Worm (Caenorhabditis elegans) whole organism, L3 larva: ENCODE data around the gene cpg-20.
A peak's percentile ranks its signal among the peaks of the same experiment; 100 is the strongest.

Experiments used
- R02D3.7 ChIP-seq: fragments of 150-350 bp; optimal IDR thresholded peaks from 2 replicates; lab custom pipeline; 2014; ENCODE audit warnings: missing biosample characterization, missing genetic modification characterization
- ZK546.5 ChIP-seq: sonication (generic microtip); optimal IDR thresholded peaks from 2 replicates; lab custom pipeline; 2017; ENCODE audit warnings: missing biosample characterization, missing genetic modification characterization
- aly-2 ChIP-seq: fragments of 150-350 bp; optimal IDR thresholded peaks from 2 replicates; lab custom pipeline; 2014; ENCODE audit warnings: missing biosample characterization, missing genetic modification characterization
- ama-1 ChIP-seq: fragments of 150-350 bp; optimal IDR thresholded peaks from 2 replicates; lab custom pipeline; 2018
- ceh-28 ChIP-seq: fragments of 150-350 bp; optimal IDR thresholded peaks from 2 replicates; lab custom pipeline; 2014; ENCODE audit warnings: missing biosample characterization, missing genetic modification reagents, missing genetic modification characterization
- ceh-82 ChIP-seq: fragments of 150-350 bp; optimal IDR thresholded peaks from 2 replicates; lab custom pipeline; 2014; ENCODE audit warnings: missing biosample characterization, missing genetic modification characterization
- daf-12 ChIP-seq: fragments of 150-350 bp; optimal IDR thresholded peaks from 2 replicates; lab custom pipeline; 2014; ENCODE audit warnings: missing biosample characterization, missing genetic modification reagents, missing genetic modification characterization
- egl-27 ChIP-seq: sonication (generic microtip); optimal IDR thresholded peaks from 4 replicates; lab custom pipeline; 2017; ENCODE audit warnings: missing biosample characterization, missing genetic modification reagents, missing genetic modification characterization
- egl-5 ChIP-seq: fragments of 150-350 bp; optimal IDR thresholded peaks from 2 replicates; lab custom pipeline; 2017; ENCODE audit warnings: missing biosample characterization, missing genetic modification reagents, missing genetic modification characterization, inconsistent platforms
- elt-1 ChIP-seq: fragments of 150-350 bp; optimal IDR thresholded peaks from 2 replicates; lab custom pipeline; 2014; ENCODE audit warnings: missing biosample characterization, missing genetic modification characterization
- elt-2 ChIP-seq: sonication (generic microtip); optimal IDR thresholded peaks from 2 replicates; lab custom pipeline; 2016; ENCODE audit warnings: missing genetic modification reagents, mild to moderate bottlenecking, missing genetic modification characterization, missing compliant biosample characterization
- elt-3 ChIP-seq, 3 experiments: fragments of 150-350 bp in 1 of 3; sonication (generic microtip) in 2 of 3; optimal IDR thresholded peaks; 2 replicates in 2 of 3; 4 replicates in 1 of 3; lab custom pipeline; 2014 to 2017; ENCODE audit warnings: missing biosample characterization in 3 of 3, missing genetic modification characterization in 3 of 3
- eor-1 ChIP-seq, 2 experiments: fragments of 150-350 bp; optimal IDR thresholded peaks; 2 replicates each; lab custom pipeline; 2014 to 2018; ENCODE audit warnings: missing biosample characterization in 2 of 2, missing genetic modification characterization in 2 of 2
- fkh-10 ChIP-seq: sonication (generic microtip); optimal IDR thresholded peaks from 2 replicates; lab custom pipeline; 2017; ENCODE audit warnings: missing biosample characterization, missing genetic modification reagents, missing genetic modification characterization
- fkh-2 ChIP-seq: fragments of 150-350 bp; optimal IDR thresholded peaks from 2 replicates; lab custom pipeline; 2014; ENCODE audit warnings: missing biosample characterization, missing genetic modification reagents, missing genetic modification characterization
- fos-1 ChIP-seq: fragments of 150-350 bp; optimal IDR thresholded peaks from 2 replicates; lab custom pipeline; 2014; ENCODE audit warnings: missing biosample characterization, missing genetic modification characterization
- hmg-11 ChIP-seq: sonication (generic microtip); optimal IDR thresholded peaks from 2 replicates; lab custom pipeline; 2016; ENCODE audit warnings: missing genetic modification characterization, missing compliant biosample characterization
- lin-15B ChIP-seq: fragments of 150-350 bp; optimal IDR thresholded peaks from 2 replicates; lab custom pipeline; 2014; ENCODE audit warnings: missing biosample characterization, missing genetic modification characterization
- lin-39 ChIP-seq: fragments of 150-350 bp; optimal IDR thresholded peaks from 2 replicates; lab custom pipeline; 2018; ENCODE audit warnings: missing biosample characterization, missing genetic modification reagents, missing genetic modification characterization
- lsy-12 ChIP-seq: sonication (generic microtip); optimal IDR thresholded peaks from 2 replicates; lab custom pipeline; 2016; ENCODE audit warnings: mild to moderate bottlenecking, missing genetic modification characterization, missing compliant biosample characterization
- mdl-1 ChIP-seq: fragments of 150-350 bp; optimal IDR thresholded peaks from 2 replicates; lab custom pipeline; 2014; ENCODE audit warnings: missing biosample characterization, missing genetic modification characterization
- mml-1 ChIP-seq: fragments of 150-350 bp; sonication (generic microtip); optimal IDR thresholded peaks from 3 replicates; lab custom pipeline; 2014; ENCODE audit warnings: missing biosample characterization, missing genetic modification characterization
- nhr-11 ChIP-seq: fragments of 150-350 bp; optimal IDR thresholded peaks from 2 replicates; lab custom pipeline; 2014; ENCODE audit warnings: missing biosample characterization, missing genetic modification characterization
- nhr-12 ChIP-seq: fragments of 150-350 bp; optimal IDR thresholded peaks from 2 replicates; lab custom pipeline; 2014; ENCODE audit warnings: missing biosample characterization, missing genetic modification characterization
- nhr-23 ChIP-seq: fragments of 150-350 bp; optimal IDR thresholded peaks from 2 replicates; lab custom pipeline; 2014; ENCODE audit warnings: missing biosample characterization, missing genetic modification reagents, missing genetic modification characterization
- nhr-237 ChIP-seq: fragments of 150-350 bp; optimal IDR thresholded peaks from 2 replicates; lab custom pipeline; 2014; ENCODE audit warnings: missing biosample characterization, missing genetic modification characterization
- nhr-25 ChIP-seq: sonication (generic microtip); optimal IDR thresholded peaks from 2 replicates; lab custom pipeline; 2017; ENCODE audit warnings: missing biosample characterization, missing genetic modification characterization
- nhr-28 ChIP-seq: fragments of 150-350 bp; optimal IDR thresholded peaks from 2 replicates; lab custom pipeline; 2014; ENCODE audit warnings: missing biosample characterization, missing genetic modification characterization
- nhr-43 ChIP-seq: sonication (generic microtip); optimal IDR thresholded peaks from 2 replicates; lab custom pipeline; 2016; ENCODE audit warnings: mild to moderate bottlenecking, missing genetic modification characterization, missing compliant biosample characterization; ENCODE audit not compliant: poor library complexity, severe bottlenecking
- pha-4 ChIP-seq: fragments of 150-350 bp; optimal IDR thresholded peaks from 2 replicates; lab custom pipeline; 2014; ENCODE audit warnings: missing biosample characterization, missing genetic modification reagents, missing genetic modification characterization
- sea-2 ChIP-seq: fragments of 150-350 bp; sonication (generic microtip); optimal IDR thresholded peaks from 4 replicates; lab custom pipeline; 2014; ENCODE audit warnings: missing biosample characterization, missing genetic modification reagents, missing genetic modification characterization
- skn-1 ChIP-seq: fragments of 150-350 bp; optimal IDR thresholded peaks from 2 replicates; lab custom pipeline; 2014; ENCODE audit warnings: missing biosample characterization, missing genetic modification characterization
- snpc-4 ChIP-seq: fragments of 150-350 bp; optimal IDR thresholded peaks from 2 replicates; lab custom pipeline; 2014; ENCODE audit warnings: missing biosample characterization, missing genetic modification characterization
- tbx-2 ChIP-seq: sonication (generic microtip); optimal IDR thresholded peaks from 2 replicates; lab custom pipeline; 2016; ENCODE audit warnings: mild to moderate bottlenecking, missing genetic modification characterization, missing compliant biosample characterization
- unc-39 ChIP-seq: sonication (generic microtip); optimal IDR thresholded peaks from 4 replicates; lab custom pipeline; 2017; ENCODE audit warnings: missing biosample characterization, missing genetic modification characterization
- unc-62 ChIP-seq: fragments of 150-350 bp; sonication (generic microtip); optimal IDR thresholded peaks from 4 replicates; lab custom pipeline; 2014; ENCODE audit warnings: missing biosample characterization, missing genetic modification reagents, missing genetic modification characterization
- ztf-11 ChIP-seq: fragments of 150-350 bp; optimal IDR thresholded peaks from 2 replicates; lab custom pipeline; 2014; ENCODE audit warnings: missing biosample characterization, missing genetic modification characterization
- ztf-4 ChIP-seq: fragments of 150-350 bp; optimal IDR thresholded peaks from 2 replicates; lab custom pipeline; 2014; ENCODE audit warnings: missing biosample characterization, missing genetic modification characterization

cpg-20 gene

DNA sequence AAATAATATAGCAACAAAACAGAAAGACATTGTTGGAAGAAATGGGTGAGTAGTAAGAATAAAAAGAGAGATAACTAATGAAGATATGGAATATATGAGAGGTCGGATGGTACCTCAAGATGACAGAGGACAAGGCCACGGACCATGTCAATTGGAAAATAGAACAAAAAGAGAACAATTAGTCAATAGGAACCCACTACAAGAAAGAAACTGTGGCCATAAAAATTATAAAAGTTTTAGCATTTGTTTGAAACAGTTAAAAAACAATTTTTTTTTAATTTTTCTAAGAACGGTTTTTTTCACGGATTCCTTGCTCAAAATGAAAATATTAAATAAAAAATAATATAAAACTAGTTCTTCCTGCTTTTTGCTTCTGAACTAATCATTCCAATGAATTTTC, at the start of gene cpg-20:
Gene cpg-20 (minus strand): TSS at position 101 of the 400 bp plus-strand sequence.
- no peak for TF ChIP-seq lsy-12
- TF ChIP-seq ama-1 (lab: Kevin White, UChicago), result no peak
- no peak for TF ChIP-seq nhr-23 (tag; lab: Kevin White, UChicago)
- no peak for TF ChIP-seq skn-1
- no peak for TF ChIP-seq nhr-12 (tag; lab: Kevin White, UChicago)
- TF ChIP-seq sea-2 (GFP tag; lab: Kevin White, UChicago), result no peak
- TF ChIP-seq ztf-11 (tag; lab: Kevin White, UChicago), result no peak
- TF ChIP-seq ZK546.5, result no peak
- no peak for TF ChIP-seq nhr-25 (tag; lab: Kevin White, UChicago)
- TF ChIP-seq, all 47 proteins: peak for 0

DNA sequence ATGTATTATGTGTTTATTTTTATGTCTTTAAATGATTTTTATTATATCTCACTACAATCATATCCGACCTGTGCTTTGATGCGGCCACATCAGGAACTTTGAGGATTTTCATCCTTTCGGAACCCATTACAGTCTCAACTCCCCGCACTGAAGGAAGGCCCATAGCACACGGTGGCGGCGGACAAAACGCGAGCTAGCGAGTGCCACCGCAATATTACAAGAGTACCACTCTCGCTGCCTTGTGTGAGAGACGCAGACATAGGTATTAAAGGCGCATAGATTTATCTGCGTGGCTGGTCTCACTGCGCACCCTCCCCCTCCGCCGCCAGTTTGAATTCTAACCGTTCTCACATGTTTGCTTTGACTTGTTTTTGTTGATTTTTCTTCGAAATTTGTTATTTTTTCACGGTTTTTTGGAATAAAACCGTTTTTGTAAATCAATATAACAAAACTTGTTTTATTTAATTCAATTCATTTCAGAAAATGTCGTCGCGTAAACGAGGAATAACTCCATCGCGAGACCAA, 41.8 kb upstream of the cpg-20 start, which contains the start of gene zen-4:
Gene zen-4 (plus strand): TSS at position 475 of the 525 bp plus-strand sequence.
- TF ChIP-seq pha-4 (tag; lab: Kevin White, UChicago) (peak; percentile 71), snpc-4 (tag; lab: Kevin White, UChicago) (peak; percentile 95), ceh-82 (no peak), lin-15B (tag; lab: Kevin White, UChicago) (peak; percentile 22), lin-39 (tag; lab: Kevin White, UChicago) (peak; percentile 19), R02D3.7 (tag; lab: Kevin White, UChicago) (peak; percentile 31), lsy-12 (peak; percentile 1), unc-39 (no peak), nhr-25 (tag; lab: Kevin White, UChicago) (peak; percentile 29)
- TF ChIP-seq, all 47 proteins: peak for 7

DNA sequence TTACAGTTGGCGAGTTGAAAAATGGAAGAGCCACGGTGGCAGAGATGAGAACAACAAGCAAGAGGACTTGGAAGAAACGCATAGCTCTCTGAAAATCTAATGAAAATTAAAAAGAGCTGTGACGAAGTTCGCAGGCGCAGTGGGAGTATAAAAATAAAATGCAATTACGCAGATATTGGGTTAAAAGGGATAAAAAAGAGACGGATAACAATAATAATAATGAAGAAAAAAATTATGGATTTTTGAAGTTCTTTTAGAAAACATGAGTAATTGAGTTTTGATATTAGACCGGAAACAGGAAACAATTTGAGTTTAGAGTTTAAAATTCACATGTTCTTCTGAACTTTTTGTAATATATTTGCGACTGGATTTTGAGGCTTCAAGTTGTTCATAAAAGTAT, 36.3 kb upstream of the cpg-20 start, which contains the start of gene M03D4.3:
Gene M03D4.3 (minus strand): TSS at position 101 of the 400 bp plus-strand sequence.
- TF ChIP-seq ama-1 (lab: Kevin White, UChicago) (no peak), aly-2 (tag; lab: Kevin White, UChicago) (no peak), elt-1 (tag; lab: Kevin White, UChicago) (no peak), nhr-12 (tag; lab: Kevin White, UChicago) (no peak), mml-1 (tag; lab: Kevin White, UChicago) (no peak), nhr-23 (tag; lab: Kevin White, UChicago) (no peak), lsy-12 (no peak), nhr-237 (no peak), daf-12 (tag; lab: Kevin White, UChicago) (no peak), eor-1 (tag; optimal IDR thresholded peaks at IDR 0.05; lab: Kevin White, UChicago) (no peak)
- TF ChIP-seq, all 47 proteins: peak for 0

DNA sequence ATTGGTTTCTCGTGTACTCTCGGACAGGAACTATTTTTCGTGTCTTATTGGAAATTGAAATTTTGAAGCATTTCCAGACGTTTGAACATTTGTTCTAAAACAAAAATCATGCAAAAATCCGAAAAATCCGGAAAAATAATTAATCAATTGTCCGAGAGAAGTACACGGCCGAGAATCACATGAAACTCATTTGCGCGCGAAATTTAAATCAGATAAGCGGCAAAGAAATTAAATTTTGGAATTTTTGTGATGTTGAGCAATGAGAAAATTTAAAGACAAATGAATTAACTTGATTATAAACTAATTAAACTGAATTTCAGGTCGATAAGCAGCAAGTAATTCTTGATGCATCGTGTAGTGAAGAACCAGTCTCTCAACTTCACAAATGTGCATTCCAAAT, 32.6 kb upstream of the cpg-20 start:
- no peak for TF ChIP-seq unc-62 (GFP tag; lab: Kevin White, UChicago)
- no peak for TF ChIP-seq mml-1 (tag; lab: Kevin White, UChicago)
- no peak for TF ChIP-seq daf-12 (tag; lab: Kevin White, UChicago)
- TF ChIP-seq nhr-43, result no peak
- TF ChIP-seq ama-1 (lab: Kevin White, UChicago), result no peak
- TF ChIP-seq nhr-28 (tag; lab: Kevin White, UChicago), result no peak

DNA sequence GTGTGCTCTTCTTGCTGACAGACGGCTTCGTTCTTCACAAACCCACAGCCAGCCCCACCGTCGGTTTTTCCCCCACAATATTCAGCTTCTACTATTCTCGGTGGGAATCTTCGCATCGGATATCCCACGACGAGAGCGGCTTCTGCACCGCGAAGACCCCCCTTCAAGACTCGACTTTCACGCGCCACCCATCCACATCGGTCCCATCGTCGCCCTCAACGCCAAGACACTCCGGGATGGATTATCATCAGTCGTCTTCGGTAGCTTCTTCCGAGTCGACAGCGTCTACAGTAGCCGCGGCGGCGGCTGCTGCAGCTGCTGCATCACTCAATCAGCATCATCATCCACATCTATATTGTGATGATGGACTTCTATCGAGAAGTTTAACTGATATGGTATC, 28.4 kb upstream of the cpg-20 start:
- no peak for TF ChIP-seq elt-1 (tag; lab: Kevin White, UChicago)
- TF ChIP-seq hmg-11 (tag; lab: Kevin White, UChicago), result no peak
- no peak for TF ChIP-seq nhr-23 (tag; lab: Kevin White, UChicago)

DNA sequence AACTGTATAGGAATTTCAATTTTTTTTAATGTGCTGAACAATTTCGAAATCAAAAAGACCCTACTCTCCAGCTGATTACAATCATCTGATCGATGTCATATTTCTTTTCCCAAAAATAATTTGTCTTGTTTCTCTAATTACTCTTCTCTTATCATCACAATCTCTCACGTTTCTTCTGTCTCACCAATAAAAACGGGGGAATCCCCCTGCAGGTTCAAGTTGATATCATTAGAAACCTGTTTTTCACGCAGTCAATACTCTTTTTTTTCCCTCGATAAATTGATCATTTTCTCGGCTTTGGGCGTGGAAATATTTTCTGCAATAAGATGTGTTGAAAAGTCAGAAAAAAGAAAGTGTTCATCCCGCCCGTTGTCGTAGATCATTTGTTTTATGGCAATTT, 23.7 kb upstream of the cpg-20 start:
- TF ChIP-seq nhr-11 (tag; lab: Kevin White, UChicago), result no peak
- TF ChIP-seq ztf-4, result no peak
- TF ChIP-seq R02D3.7 (tag; lab: Kevin White, UChicago), result no peak
- TF ChIP-seq nhr-237, result no peak
- peak; percentile 60 for TF ChIP-seq egl-27
- peak; percentile 17 for TF ChIP-seq nhr-25 (tag; lab: Kevin White, UChicago)
- no peak for TF ChIP-seq fkh-10 (GFP tag; lab: Kevin White, UChicago)
- TF ChIP-seq fkh-2 (tag; lab: Kevin White, UChicago), result no peak
- TF ChIP-seq snpc-4 (tag; lab: Kevin White, UChicago), result no peak
- TF ChIP-seq tbx-2 (tag; lab: Kevin White, UChicago), result no peak
- no peak for TF ChIP-seq elt-1 (tag; lab: Kevin White, UChicago)
- peak; percentile 47 for TF ChIP-seq pha-4 (tag; lab: Kevin White, UChicago)
- TF ChIP-seq nhr-12 (tag; lab: Kevin White, UChicago), result no peak
- no peak for TF ChIP-seq daf-12 (tag; lab: Kevin White, UChicago)
- TF ChIP-seq lin-39 (tag; lab: Kevin White, UChicago), result no peak
- no peak for TF ChIP-seq lin-15B (tag; lab: Kevin White, UChicago)
- TF ChIP-seq unc-62 (GFP tag; lab: Kevin White, UChicago), result no peak
- no peak for TF ChIP-seq egl-5 (tag; lab: Kevin White, UChicago)
- TF ChIP-seq elt-3 (tag; optimal IDR thresholded peaks at IDR 0.05; lab: Kevin White, UChicago), result peak in 1 of 3 experiments; percentile 45
- peak; percentile 66 for TF ChIP-seq elt-2 (tag; lab: Kevin White, UChicago)
- TF ChIP-seq ZK546.5, result no peak
- no peak for TF ChIP-seq aly-2 (tag; lab: Kevin White, UChicago)
- TF ChIP-seq ztf-11 (tag; lab: Kevin White, UChicago), result no peak
- TF ChIP-seq hmg-11 (tag; lab: Kevin White, UChicago), result no peak
- no peak for TF ChIP-seq sea-2 (GFP tag; lab: Kevin White, UChicago)
- no peak for TF ChIP-seq lsy-12
- peak; percentile 35 for TF ChIP-seq ceh-28
- TF ChIP-seq fos-1 (tag; lab: Kevin White, UChicago), result no peak
- no peak for TF ChIP-seq ama-1 (lab: Kevin White, UChicago)
- TF ChIP-seq ceh-82, result no peak
- no peak for TF ChIP-seq mdl-1
